Fruit fly (Drosophila melanogaster) whole organism, embryonic: Measurements from ENCODE around the gene Hph.

Source experiments
- CG10274 ChIP-seq: fragments of 200-800 bp; sonication (Bioruptor generic); optimal IDR thresholded peaks from 3 replicates; lab custom pipeline; 2017; ENCODE audit warnings: missing biosample characterization, mild to moderate bottlenecking, missing genetic modification characterization
- CG10321 ChIP-seq: fragments of 200-800 bp; sonication (Bioruptor generic); IDR thresholded peaks from 2 replicates; pipeline ENCODE4 v1.3.6; 2022; ENCODE audit warnings: missing biosample characterization, missing genetic modification characterization
- CG12104 ChIP-seq: fragments of 200-800 bp; sonication (Bioruptor generic); optimal IDR thresholded peaks from 3 replicates; lab custom pipeline; 2016; ENCODE audit warnings: missing biosample characterization, missing genetic modification characterization
- CG13894 ChIP-seq: fragments of 200-800 bp; sonication (Bioruptor generic); optimal IDR thresholded peaks from 3 replicates; lab custom pipeline; 2018; ENCODE audit warnings: missing biosample characterization, mild to moderate bottlenecking, missing genetic modification characterization, moderate library complexity
- CG16863 ChIP-seq: fragments of 200-800 bp; sonication (Bioruptor generic); optimal IDR thresholded peaks from 3 replicates; lab custom pipeline; 2016; ENCODE audit warnings: missing biosample characterization, missing genetic modification characterization
- CG17186 ChIP-seq: fragments of 200-800 bp; sonication (Bioruptor generic); optimal IDR thresholded peaks from 3 replicates; lab custom pipeline; 2017; ENCODE audit warnings: missing biosample characterization, missing genetic modification reagents, missing genetic modification characterization
- CG2129 ChIP-seq: fragments of 200-800 bp; sonication (Bioruptor generic); IDR thresholded peaks from 2 replicates; pipeline ENCODE4 v1.3.6; 2022; ENCODE audit warnings: missing biosample characterization, missing genetic modification characterization; ENCODE audit not compliant: partially characterized antibody
- CG2889 ChIP-seq: fragments of 200-800 bp; sonication (Bioruptor generic); IDR thresholded peaks from 3 replicates; pipeline ENCODE4 v1.3.6; 2022; ENCODE audit warnings: missing biosample characterization, missing genetic modification characterization
- CG31224 ChIP-seq: fragments of 200-800 bp; sonication (Bioruptor generic); IDR thresholded peaks from 2 replicates; pipeline ENCODE4 v1.3.6; 2022; ENCODE audit warnings: missing biosample characterization, missing genetic modification characterization
- CG3163 ChIP-seq: fragments of 200-800 bp; sonication (Bioruptor generic); optimal IDR thresholded peaks from 3 replicates; lab custom pipeline; 2016; ENCODE audit warnings: missing biosample characterization, missing genetic modification characterization
- CG32532 ChIP-seq: fragments of 200-800 bp; sonication (Bioruptor generic); IDR thresholded peaks from 2 replicates; pipeline ENCODE4 v1.3.6; 2022; ENCODE audit warnings: missing biosample characterization, missing genetic modification characterization
- CG34224 ChIP-seq: fragments of 200-800 bp; sonication (Bioruptor generic); IDR thresholded peaks from 3 replicates; pipeline ENCODE4 v1.3.6; 2022; ENCODE audit warnings: missing biosample characterization, missing genetic modification characterization; ENCODE audit not compliant: partially characterized antibody
- CG6272 ChIP-seq: fragments of 200-800 bp; sonication (Bioruptor generic); IDR thresholded peaks from 2 replicates; pipeline ENCODE4 v1.3.6; 2022; ENCODE audit warnings: missing biosample characterization, missing genetic modification characterization
- CG6654 ChIP-seq: fragments of 200-800 bp; sonication (Bioruptor generic); optimal IDR thresholded peaks from 2 replicates; lab custom pipeline; 2017; ENCODE audit warnings: missing biosample characterization, mild to moderate bottlenecking, missing genetic modification characterization
- CG7271 ChIP-seq: fragments of 200-800 bp; sonication (Bioruptor generic); optimal IDR thresholded peaks from 2 replicates; lab custom pipeline; 2018; ENCODE audit warnings: missing biosample characterization, mild to moderate bottlenecking, missing genetic modification characterization, moderate library complexity
- CG8290 ChIP-seq, 3 experiments: fragments of 200-800 bp; sonication (Bioruptor generic); optimal IDR thresholded peaks; 2 replicates each; lab custom pipeline; 2016 to 2019; ENCODE audit warnings: missing biosample characterization in 3 of 3, missing genetic modification characterization in 3 of 3, mild to moderate bottlenecking in 2 of 3, moderate library complexity in 1 of 3
- CG8388 ChIP-seq: fragments of 200-800 bp; sonication (Bioruptor generic); optimal IDR thresholded peaks from 2 replicates; lab custom pipeline; 2019; ENCODE audit warnings: missing biosample characterization, mild to moderate bottlenecking, missing genetic modification characterization, moderate library complexity
- CG8944 ChIP-seq: fragments of 200-800 bp; sonication (Bioruptor generic); optimal IDR thresholded peaks from 3 replicates; lab custom pipeline; 2016; ENCODE audit warnings: missing biosample characterization, missing genetic modification characterization
- CG9932 ChIP-seq: fragments of 200-800 bp; sonication (Bioruptor generic); IDR thresholded peaks from 2 replicates; pipeline ENCODE4 v1.3.6; 2022; ENCODE audit warnings: missing biosample characterization, missing genetic modification characterization
- CHES-1-like ChIP-seq: fragments of 200-800 bp; sonication (Bioruptor generic); optimal IDR thresholded peaks from 2 replicates; lab custom pipeline; 2016; ENCODE audit warnings: missing biosample characterization, missing genetic modification characterization
- CoRest ChIP-seq: fragments of 200-800 bp; sonication (Bioruptor generic); optimal IDR thresholded peaks from 3 replicates; lab custom pipeline; 2018; ENCODE audit warnings: missing biosample characterization, mild to moderate bottlenecking, missing genetic modification characterization, moderate library complexity
- Dfd ChIP-seq, 2 experiments: fragments of >200 bp; optimal IDR thresholded peaks; 2 replicates each; lab custom pipeline; 2017; ENCODE audit warnings: missing biosample characterization in 2 of 2, missing genetic modification characterization in 2 of 2
- Dip2 ChIP-seq: fragments of 200-800 bp; sonication (Bioruptor generic); IDR thresholded peaks from 2 replicates; pipeline ENCODE4 v1.3.6; 2022; ENCODE audit warnings: missing biosample characterization, missing genetic modification characterization
- Drgx ChIP-seq: fragments of 200-800 bp; sonication (Bioruptor generic); IDR thresholded peaks from 2 replicates; pipeline ENCODE4 v1.3.6; 2022; ENCODE audit warnings: missing biosample characterization, missing genetic modification characterization
- Hey ChIP-seq: fragments of 200-800 bp; sonication (Bioruptor generic); optimal IDR thresholded peaks from 3 replicates; lab custom pipeline; 2018; ENCODE audit warnings: missing biosample characterization, mild to moderate bottlenecking, missing genetic modification characterization
- Hmr ChIP-seq: fragments of 200-800 bp; sonication (Bioruptor generic); optimal IDR thresholded peaks from 3 replicates; lab custom pipeline; 2017; ENCODE audit warnings: mild to moderate bottlenecking, missing biosample characterization, missing genetic modification reagents, missing genetic modification characterization
- Kr ChIP-seq: fragments of 200-800 bp; sonication (Bioruptor generic); optimal IDR thresholded peaks from 2 replicates; lab custom pipeline; 2017; ENCODE audit warnings: missing biosample characterization, mild to moderate bottlenecking, missing genetic modification characterization
- MBD-R2 ChIP-seq: fragments of 200-800 bp; sonication (Bioruptor generic); IDR thresholded peaks from 2 replicates; pipeline ENCODE4 v1.3.6; 2022; ENCODE audit warnings: missing biosample characterization, missing genetic modification characterization
- NFAT ChIP-seq: fragments of 200-800 bp; sonication (Bioruptor generic); IDR thresholded peaks from 2 replicates; pipeline ENCODE4 v1.3.6; 2022; ENCODE audit warnings: missing biosample characterization, missing genetic modification characterization
- Nf-YC ChIP-seq: fragments of 200-800 bp; optimal IDR thresholded peaks from 3 replicates; lab custom pipeline; 2019; ENCODE audit warnings: missing biosample characterization, mild to moderate bottlenecking, missing genetic modification characterization, moderate library complexity
- NfI ChIP-seq: fragments of 200-800 bp; sonication (Bioruptor generic); optimal IDR thresholded peaks from 3 replicates; lab custom pipeline; 2018; ENCODE audit warnings: missing biosample characterization, mild to moderate bottlenecking, missing genetic modification characterization, moderate library complexity
- PHDP ChIP-seq: fragments of 200-800 bp; sonication (Bioruptor generic); optimal IDR thresholded peaks from 3 replicates; lab custom pipeline; 2018; ENCODE audit warnings: missing biosample characterization, mild to moderate bottlenecking, missing genetic modification characterization, moderate library complexity
- Rfx ChIP-seq: fragments of 200-800 bp; sonication (Bioruptor generic); IDR thresholded peaks from 2 replicates; pipeline ENCODE4 v1.3.6; 2022; ENCODE audit warnings: missing biosample characterization, missing genetic modification characterization
- Sin3A ChIP-seq: fragments of >200 bp; optimal IDR thresholded peaks from 2 replicates; lab custom pipeline; 2018
- Tbp ChIP-seq: fragments of >200 bp; optimal IDR thresholded peaks from 2 replicates; lab custom pipeline; 2018; ENCODE audit warnings: missing biosample characterization, missing genetic modification characterization
- Trl ChIP-seq, 3 experiments: fragments of >200 bp in 2 of 3; fragments of 200-800 bp in 1 of 3; sonication (Bioruptor generic) in 1 of 3; optimal IDR thresholded peaks; 2 replicates in 1 of 3; 3 replicates in 2 of 3; lab custom pipeline; 2016 to 2017; ENCODE audit warnings: missing biosample characterization in 1 of 3, missing genetic modification characterization in 1 of 3
- ab ChIP-seq: fragments of 200-800 bp; sonication (Bioruptor generic); optimal IDR thresholded peaks from 2 replicates; lab custom pipeline; 2016; ENCODE audit warnings: missing biosample characterization, missing genetic modification characterization
- ash1 ChIP-seq: fragments of 200-800 bp; sonication (Bioruptor generic); optimal IDR thresholded peaks from 2 replicates; lab custom pipeline; 2018; ENCODE audit warnings: missing biosample characterization, mild to moderate bottlenecking, missing genetic modification characterization
- ato ChIP-seq: fragments of 200-800 bp; sonication (Bioruptor generic); IDR thresholded peaks from 2 replicates; pipeline ENCODE4 v1.3.6; 2022; ENCODE audit warnings: missing biosample characterization, missing genetic modification characterization; ENCODE audit not compliant: partially characterized antibody
- bowl ChIP-seq: fragments of 200-800 bp; sonication (Bioruptor generic); IDR thresholded peaks from 2 replicates; pipeline ENCODE4 v1.3.6; 2022; ENCODE audit warnings: missing biosample characterization, missing genetic modification characterization
- cad ChIP-seq: fragments of >200 bp; optimal IDR thresholded peaks from 2 replicates; lab custom pipeline; 2017; ENCODE audit warnings: missing biosample characterization, missing genetic modification characterization
- chinmo ChIP-seq: fragments of 200-800 bp; sonication (Bioruptor generic); IDR thresholded peaks from 4 replicates; pipeline ENCODE4 v1.3.6; 2022; ENCODE audit warnings: missing biosample characterization, missing genetic modification characterization; ENCODE audit not compliant: partially characterized antibody
- fru ChIP-seq: fragments of >200 bp; optimal IDR thresholded peaks from 2 replicates; lab custom pipeline; 2017
- gcm ChIP-seq: fragments of 200-800 bp; sonication (Bioruptor generic); optimal IDR thresholded peaks from 2 replicates; lab custom pipeline; 2019; ENCODE audit warnings: missing biosample characterization, mild to moderate bottlenecking, missing genetic modification characterization, moderate library complexity
- gt ChIP-seq: fragments of 200-800 bp; sonication (Bioruptor generic); IDR thresholded peaks from 2 replicates; pipeline ENCODE4 v1.3.6; 2022; ENCODE audit warnings: missing biosample characterization, missing genetic modification characterization
- psq ChIP-seq: fragments of 200-800 bp; sonication (Bioruptor generic); optimal IDR thresholded peaks from 2 replicates; lab custom pipeline; 2017; ENCODE audit warnings: missing biosample characterization, missing genetic modification characterization
- ranshi ChIP-seq: fragments of 200-800 bp; sonication (Bioruptor generic); IDR thresholded peaks from 2 replicates; pipeline ENCODE4 v1.3.6; 2022; ENCODE audit warnings: missing biosample characterization, missing genetic modification characterization
- rib ChIP-seq: fragments of 200-800 bp; sonication (Bioruptor generic); IDR thresholded peaks from 2 replicates; pipeline ENCODE4 v1.3.6; 2022; ENCODE audit warnings: missing biosample characterization, missing genetic modification characterization
- row ChIP-seq: fragments of 200-800 bp; sonication (Bioruptor generic); IDR thresholded peaks from 3 replicates; pipeline ENCODE4 v1.3.6; 2022; ENCODE audit warnings: missing biosample characterization, missing genetic modification characterization
- schlank ChIP-seq: fragments of 200-800 bp; sonication (Bioruptor generic); optimal IDR thresholded peaks from 2 replicates; lab custom pipeline; 2018; ENCODE audit warnings: missing biosample characterization, mild to moderate bottlenecking, missing genetic modification characterization
- shn ChIP-seq: fragments of 200-800 bp; sonication (Bioruptor generic); optimal IDR thresholded peaks from 3 replicates; lab custom pipeline; 2016; ENCODE audit warnings: missing biosample characterization, missing genetic modification characterization
- tgo ChIP-seq: fragments of 200-800 bp; sonication (Bioruptor generic); IDR thresholded peaks from 3 replicates; pipeline ENCODE4 v1.3.6; 2022; ENCODE audit warnings: missing biosample characterization, missing genetic modification characterization

The Hph gene

DNA sequence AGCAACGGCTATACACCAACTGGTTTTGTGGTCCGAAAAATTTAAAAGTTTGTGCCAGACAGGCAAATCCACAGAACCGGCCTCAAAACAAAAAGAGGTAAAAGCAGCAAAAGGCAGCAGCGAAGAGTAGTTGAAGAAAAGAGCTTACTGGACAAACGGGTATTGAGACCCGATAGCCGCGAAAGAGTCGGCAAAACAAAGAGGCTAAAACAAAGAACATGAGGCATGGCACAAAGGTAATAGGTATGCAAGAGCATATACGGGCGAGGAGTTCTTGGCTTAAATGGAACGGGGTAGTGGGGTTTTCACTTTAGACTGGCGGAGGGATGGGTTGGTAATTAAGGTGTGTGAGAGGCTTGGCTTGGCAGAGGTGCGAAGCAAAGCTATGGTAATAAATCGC, 24.3 kb downstream of the Hph start:
- no peak for TF ChIP-seq CG12104 (GFP tag; lab: Kevin White, UChicago)
- peak; percentile 13; the same call in 1 of the 2 replicates for TF ChIP-seq CG31224 (GFP tag; lab: Robert Waterston, UW)
- no peak for TF ChIP-seq CG2129 (GFP tag; lab: Robert Waterston, UW)
- no peak for TF ChIP-seq Nf-YC (tag; lab: Kevin White, UChicago)
- TF ChIP-seq row (GFP tag; lab: Robert Waterston, UW): peak; percentile 48; the same call in 2 of the 3 replicates
- 0 out of 4 replicates have a peak, but pooled peaks have one; percentile 39 for TF ChIP-seq chinmo (GFP tag; lab: Robert Waterston, UW)
- TF ChIP-seq CG8290 (GFP tag; optimal IDR thresholded peaks at IDR 0.05; lab: Kevin White, UChicago): no peak
- peak in 1 of 2 experiments; percentile 12 for TF ChIP-seq CG8290 (tag; optimal IDR thresholded peaks at IDR 0.05; lab: Kevin White, UChicago)
- no peak for TF ChIP-seq CG17186 (GFP tag; lab: Kevin White, UChicago)
- TF ChIP-seq cad (GFP tag; lab: Kevin White, UChicago): no peak
- TF ChIP-seq CG10321 (GFP tag; lab: Robert Waterston, UW): no peak
- TF ChIP-seq CG10274 (GFP tag; lab: Kevin White, UChicago): no peak
- peak; percentile 60 for TF ChIP-seq CG32532
- TF ChIP-seq MBD-R2 (GFP tag; lab: Robert Waterston, UW): no peak
- no peak for TF ChIP-seq CHES-1-like (GFP tag; lab: Kevin White, UChicago)
- TF ChIP-seq ranshi (GFP tag; lab: Robert Waterston, UW): no peak
- no peak for TF ChIP-seq CG2889 (GFP tag; lab: Robert Waterston, UW)
- TF ChIP-seq CG3163 (GFP tag; lab: Kevin White, UChicago): peak; percentile 41
- TF ChIP-seq CG8388 (GFP tag; lab: Kevin White, UChicago): no peak
- peak; percentile 39; the same call in 1 of the 2 replicates for TF ChIP-seq Drgx (GFP tag; lab: Robert Waterston, UW)
- no peak for TF ChIP-seq shn (GFP tag; lab: Kevin White, UChicago)
- no peak for TF ChIP-seq CG6272 (GFP tag; lab: Robert Waterston, UW)
- TF ChIP-seq Dfd (GFP tag; optimal IDR thresholded peaks at IDR 0.05; lab: Kevin White, UChicago): no peak
- TF ChIP-seq CG8944: no peak
- no peak for TF ChIP-seq tgo (GFP tag; lab: Robert Waterston, UW)
- TF ChIP-seq Trl (optimal IDR thresholded peaks at IDR 0.05; lab: Kevin White, UChicago): peak; percentile 1 to 35
- no peak for TF ChIP-seq Trl (GFP tag; optimal IDR thresholded peaks at IDR 0.05; lab: Kevin White, UChicago)
- no peak for TF ChIP-seq fru (lab: Kevin White, UChicago)
- no peak for TF ChIP-seq NfI (GFP tag; lab: Kevin White, UChicago)
- TF ChIP-seq CoRest: no peak
- TF ChIP-seq CG9932 (GFP tag; lab: Robert Waterston, UW): peak; percentile 55
- TF ChIP-seq CG13894 (tag; lab: Kevin White, UChicago): peak; percentile 40
- no peak for TF ChIP-seq Sin3A (lab: Kevin White, UChicago)
- TF ChIP-seq ash1 (GFP tag; lab: Kevin White, UChicago): no peak
- TF ChIP-seq PHDP (tag; lab: Kevin White, UChicago): no peak
- no peak for TF ChIP-seq CG16863 (GFP tag; lab: Kevin White, UChicago)
- TF ChIP-seq psq (GFP tag; lab: Kevin White, UChicago): peak; percentile 37
- no peak for TF ChIP-seq ab (GFP tag; lab: Kevin White, UChicago)
- no peak for TF ChIP-seq schlank (tag; lab: Kevin White, UChicago)
- no peak for TF ChIP-seq gt (GFP tag; lab: Robert Waterston, UW)
- no peak for TF ChIP-seq CG6654 (GFP tag; lab: Kevin White, UChicago)
- no peak for TF ChIP-seq Hmr (GFP tag; lab: Kevin White, UChicago)
- no peak for TF ChIP-seq bowl (GFP tag; lab: Robert Waterston, UW)
- TF ChIP-seq Kr: no peak
- TF ChIP-seq rib (GFP tag; lab: Robert Waterston, UW): no peak
- TF ChIP-seq CG7271 (tag; lab: Kevin White, UChicago): no peak
- TF ChIP-seq Hey: no peak
- no peak for TF ChIP-seq Dip2
- TF ChIP-seq CG34224 (GFP tag; lab: Robert Waterston, UW): 0 out of 3 replicates have a peak, but pooled peaks have one; percentile 20
- TF ChIP-seq Rfx (GFP tag; lab: Robert Waterston, UW): peak; percentile 54
- no peak for TF ChIP-seq Tbp (GFP tag; lab: Kevin White, UChicago)
- no peak for TF ChIP-seq gcm (GFP tag; lab: Kevin White, UChicago)
- TF ChIP-seq NFAT (GFP tag; lab: Robert Waterston, UW): peak; percentile 62; the same call in 1 of the 2 replicates
- TF ChIP-seq ato (GFP tag; lab: Robert Waterston, UW): no peak
